Worm (Caenorhabditis elegans) whole organism, L4 larva: ENCODE measurements around the gene C31H2.4.

Source experiments
- ceh-32 ChIP-seq: sonication (generic microtip); optimal IDR thresholded peaks from 2 replicates; lab custom pipeline; 2016; ENCODE audit warnings: mild to moderate bottlenecking, missing genetic modification characterization, missing compliant biosample characterization; ENCODE audit not compliant: poor library complexity
- ceh-44 ChIP-seq: fragments of 200-800 bp; sonication (Bioruptor generic); IDR thresholded peaks from 2 replicates; pipeline ENCODE4 v1.3.6; 2022; ENCODE audit warnings: missing genetic modification reagents, missing genetic modification characterization, missing compliant biosample characterization
- ceh-82 ChIP-seq: sonication (generic microtip); optimal IDR thresholded peaks from 2 replicates; lab custom pipeline; 2017; ENCODE audit warnings: missing biosample characterization, missing genetic modification characterization
- ces-1 ChIP-seq: fragments of 150-350 bp; sonication (generic microtip); optimal IDR thresholded peaks from 4 replicates; lab custom pipeline; 2014; ENCODE audit warnings: missing biosample characterization, missing genetic modification reagents, missing genetic modification characterization
- daf-12 ChIP-seq: fragments of 150-350 bp; optimal IDR thresholded peaks from 2 replicates; lab custom pipeline; 2014; ENCODE audit warnings: missing biosample characterization, missing genetic modification reagents, missing genetic modification characterization
- fkh-10 ChIP-seq: fragments of 150-350 bp; optimal IDR thresholded peaks from 2 replicates; lab custom pipeline; 2014; ENCODE audit warnings: missing biosample characterization, missing genetic modification reagents, missing genetic modification characterization
- lin-13 ChIP-seq: fragments of 150-350 bp; optimal IDR thresholded peaks from 2 replicates; lab custom pipeline; 2014; ENCODE audit warnings: missing biosample characterization, missing genetic modification reagents, missing genetic modification characterization
- lin-15B ChIP-seq: fragments of 150-350 bp; sonication (generic microtip); optimal IDR thresholded peaks from 3 replicates; lab custom pipeline; 2014; ENCODE audit warnings: missing biosample characterization, missing genetic modification characterization
- lir-3 ChIP-seq: sonication (generic microtip); optimal IDR thresholded peaks from 2 replicates; lab custom pipeline; 2016; ENCODE audit warnings: mild to moderate bottlenecking, missing genetic modification characterization, missing compliant biosample characterization
- nhr-237 ChIP-seq: sonication (generic microtip); optimal IDR thresholded peaks from 2 replicates; lab custom pipeline; 2017; ENCODE audit warnings: missing biosample characterization, missing genetic modification characterization
- pqm-1 ChIP-seq: sonication (generic microtip); optimal IDR thresholded peaks from 2 replicates; lab custom pipeline; 2017; ENCODE audit warnings: missing biosample characterization, missing genetic modification characterization
- zfp-3 ChIP-seq: fragments of 200-800 bp; sonication (Bioruptor generic); conservative IDR thresholded peaks from 2 replicates; pipeline ENCODE4 v1.3.6; 2022; ENCODE audit warnings: missing genetic modification reagents, missing genetic modification characterization, missing compliant biosample characterization

DNA sequence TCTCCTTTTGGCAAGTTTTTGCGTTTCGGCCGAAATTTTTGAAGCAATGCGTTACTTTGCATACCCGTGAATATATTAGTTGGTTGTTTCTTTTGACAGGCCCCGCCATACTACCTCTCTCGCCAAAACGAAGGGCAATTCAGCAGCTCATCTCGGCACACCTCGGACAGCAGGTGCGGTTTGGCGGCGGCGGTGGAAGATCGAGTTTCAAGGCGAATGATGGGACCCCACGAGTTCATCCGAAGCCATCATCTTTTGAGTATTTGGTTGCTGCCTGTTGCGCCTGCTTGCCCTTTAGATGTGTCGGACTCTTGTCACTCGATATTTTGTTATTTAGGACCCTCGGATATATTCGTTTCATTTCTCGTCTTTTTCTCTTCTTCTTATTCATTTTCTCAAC lies 48.9 kb upstream of the C31H2.4 start:
- no peak for TF ChIP-seq lir-3 (tag; lab: Kevin White, UChicago)
- TF ChIP-seq ces-1, result no peak
- TF ChIP-seq pqm-1, result no peak
- TF ChIP-seq ceh-32 (tag; lab: Kevin White, UChicago), result no peak
- TF ChIP-seq ceh-82 (tag; lab: Kevin White, UChicago), result no peak
- TF ChIP-seq lin-13 (GFP tag; lab: Kevin White, UChicago), result no peak
- no peak for TF ChIP-seq fkh-10
- no peak for TF ChIP-seq lin-15B (tag; lab: Kevin White, UChicago)
- TF ChIP-seq ceh-44 (GFP tag; lab: Robert Waterston, UW), result no peak
- TF ChIP-seq daf-12 (tag; lab: Kevin White, UChicago), result no peak
- no peak for TF ChIP-seq zfp-3 (GFP tag; lab: Robert Waterston, UW)
- TF ChIP-seq nhr-237 (tag; lab: Kevin White, UChicago), result no peak
